Worm (Caenorhabditis elegans): ENCODE results near the gene R07E3.4.

R07E3.4 gene

ce11 chrX:10285634-10286033 lies 47.5 kb downstream of the R07E3.4 start, which contains the start of gene npr-6:
Gene npr-6 (minus strand): TSS chrX:10285734.
- TF ChIP-seq mec-3 (tag; optimal IDR thresholded peaks at IDR 0.05; ENCODE audit: borderline replicate concordance) = no peak
- TF ChIP-seq ceh-19 (GFP tag; optimal IDR thresholded peaks at IDR 0.05) = no peak
- no peak for TF ChIP-seq gmeb-2 (tag; optimal IDR thresholded peaks at IDR 0.05)
- TF ChIP-seq ztf-16 (tag; optimal IDR thresholded peaks at IDR 0.05) = no peak

All from whole organism, late embryonic.